Fruit fly (Drosophila melanogaster) whole organism, embryonic: ENCODE results near the gene CG10019.

Source experiments
- ATbp ChIP-seq: fragments of 200-800 bp; sonication (Bioruptor generic); optimal IDR thresholded peaks from 2 replicates; lab custom pipeline; 2017; ENCODE audit warnings: missing biosample characterization, mild to moderate bottlenecking, missing genetic modification characterization, missing genetic modification reagents
- Aef1 ChIP-seq: fragments of 200-800 bp; sonication (Bioruptor generic); IDR thresholded peaks from 3 replicates; pipeline ENCODE4 v1.3.6; 2022; ENCODE audit warnings: missing biosample characterization, missing genetic modification characterization
- BEAF-32 ChIP-seq: fragments of 200-800 bp; sonication (Bioruptor generic); optimal IDR thresholded peaks from 3 replicates; lab custom pipeline; 2017; ENCODE audit warnings: missing biosample characterization, missing genetic modification characterization, mild to moderate bottlenecking, moderate library complexity, missing genetic modification reagents
- CG11696 ChIP-seq: fragments of 200-800 bp; sonication (Bioruptor generic); IDR thresholded peaks from 2 replicates; pipeline ENCODE4 v1.3.6; 2022; ENCODE audit warnings: missing biosample characterization, missing genetic modification characterization
- CG12299 ChIP-seq: fragments of 200-800 bp; sonication (Bioruptor generic); optimal IDR thresholded peaks from 2 replicates; lab custom pipeline; 2018; ENCODE audit warnings: missing biosample characterization, mild to moderate bottlenecking, missing genetic modification characterization
- CG13287 ChIP-seq: fragments of 200-800 bp; sonication (Bioruptor generic); IDR thresholded peaks from 2 replicates; pipeline ENCODE4 v1.3.6; 2022; ENCODE audit warnings: missing biosample characterization, missing genetic modification characterization; ENCODE audit not compliant: partially characterized antibody
- CG14860 ChIP-seq: fragments of 200-800 bp; sonication (Bioruptor generic); IDR thresholded peaks from 3 replicates; pipeline ENCODE4 v1.3.6; 2022; ENCODE audit warnings: missing biosample characterization, missing genetic modification characterization; ENCODE audit not compliant: partially characterized antibody
- CG1602 ChIP-seq: fragments of 200-800 bp; sonication (Bioruptor generic); optimal IDR thresholded peaks from 3 replicates; lab custom pipeline; 2016; ENCODE audit warnings: missing biosample characterization, missing genetic modification characterization
- CG1647 ChIP-seq: fragments of 200-800 bp; sonication (Bioruptor generic); optimal IDR thresholded peaks from 3 replicates; lab custom pipeline; 2016; ENCODE audit warnings: missing biosample characterization, missing genetic modification characterization
- CG17359 ChIP-seq: fragments of 200-800 bp; sonication (Bioruptor generic); optimal IDR thresholded peaks from 3 replicates; lab custom pipeline; 2018; ENCODE audit warnings: missing biosample characterization, mild to moderate bottlenecking, missing genetic modification characterization, moderate library complexity
- CG2120 ChIP-seq: fragments of 200-800 bp; sonication (Bioruptor generic); optimal IDR thresholded peaks from 3 replicates; lab custom pipeline; 2016; ENCODE audit warnings: missing biosample characterization, missing genetic modification characterization
- CG31365 ChIP-seq: fragments of 200-800 bp; sonication (Bioruptor generic); optimal IDR thresholded peaks from 2 replicates; lab custom pipeline; 2018; ENCODE audit warnings: missing biosample characterization, mild to moderate bottlenecking, missing genetic modification characterization
- CG33557 ChIP-seq: fragments of 200-800 bp; sonication (Bioruptor generic); optimal IDR thresholded peaks from 2 replicates; lab custom pipeline; 2019; ENCODE audit warnings: missing biosample characterization, mild to moderate bottlenecking, missing genetic modification characterization, moderate library complexity
- CG4854 ChIP-seq: fragments of 200-800 bp; sonication (Bioruptor generic); optimal IDR thresholded peaks from 2 replicates; lab custom pipeline; 2016; ENCODE audit warnings: missing biosample characterization, missing genetic modification characterization, inconsistent platforms
- CG6791 ChIP-seq: fragments of 200-800 bp; sonication (Bioruptor generic); IDR thresholded peaks from 3 replicates; pipeline ENCODE4 v1.3.6; 2022; ENCODE audit warnings: missing biosample characterization, missing genetic modification characterization; ENCODE audit not compliant: partially characterized antibody
- CG6854 ChIP-seq: fragments of 200-800 bp; sonication (Bioruptor generic); optimal IDR thresholded peaks from 3 replicates; lab custom pipeline; 2017; ENCODE audit warnings: missing biosample characterization, mild to moderate bottlenecking, missing genetic modification characterization
- CG7963 ChIP-seq: fragments of 200-800 bp; sonication (Bioruptor generic); IDR thresholded peaks from 3 replicates; pipeline ENCODE4 v1.3.6; 2022; ENCODE audit warnings: missing biosample characterization, missing genetic modification characterization; ENCODE audit not compliant: partially characterized antibody
- CG8281 ChIP-seq: fragments of 200-800 bp; sonication (Bioruptor generic); optimal IDR thresholded peaks from 2 replicates; lab custom pipeline; 2018; ENCODE audit warnings: missing biosample characterization, mild to moderate bottlenecking, missing genetic modification characterization, moderate library complexity
- D19B ChIP-seq: fragments of 200-800 bp; sonication (Bioruptor generic); optimal IDR thresholded peaks from 2 replicates; lab custom pipeline; 2017; ENCODE audit warnings: missing biosample characterization, mild to moderate bottlenecking, missing genetic modification characterization
- Dek ChIP-seq: fragments of 200-800 bp; sonication (Bioruptor generic); optimal IDR thresholded peaks from 3 replicates; lab custom pipeline; 2019; ENCODE audit warnings: missing biosample characterization, mild to moderate bottlenecking, missing genetic modification characterization, moderate library complexity
- Dll ChIP-seq: fragments of 200-800 bp; sonication (Bioruptor generic); IDR thresholded peaks from 4 replicates; pipeline ENCODE4 v1.3.6; 2022; ENCODE audit warnings: missing biosample characterization, missing genetic modification characterization; ENCODE audit not compliant: partially characterized antibody
- Drgx ChIP-seq: fragments of 200-800 bp; sonication (Bioruptor generic); IDR thresholded peaks from 2 replicates; pipeline ENCODE4 v1.3.6; 2022; ENCODE audit warnings: missing biosample characterization, missing genetic modification characterization
- ERR ChIP-seq: fragments of 200-800 bp; sonication (Bioruptor generic); optimal IDR thresholded peaks from 2 replicates; lab custom pipeline; 2016; ENCODE audit warnings: missing biosample characterization, missing genetic modification characterization
- Gug ChIP-seq: fragments of 200-800 bp; sonication (Bioruptor generic); IDR thresholded peaks from 4 replicates; pipeline ENCODE4 v1.3.6; 2022; ENCODE audit warnings: missing biosample characterization, missing genetic modification characterization
- H15 ChIP-seq: fragments of 200-800 bp; sonication (Bioruptor generic); IDR thresholded peaks from 3 replicates; pipeline ENCODE4 v1.3.6; 2022; ENCODE audit warnings: missing biosample characterization, missing genetic modification characterization
- HmgD ChIP-seq: fragments of 200-800 bp; sonication (Bioruptor generic); optimal IDR thresholded peaks from 3 replicates; lab custom pipeline; 2016; ENCODE audit warnings: missing biosample characterization, missing genetic modification characterization
- Hr3 ChIP-seq: fragments of 200-800 bp; sonication (Bioruptor generic); optimal IDR thresholded peaks from 3 replicates; lab custom pipeline; 2016; ENCODE audit warnings: missing biosample characterization, missing genetic modification characterization
- Hr39 ChIP-seq: fragments of >200 bp; optimal IDR thresholded peaks from 2 replicates; lab custom pipeline; 2017
- Jarid2 ChIP-seq: fragments of 200-800 bp; sonication (Bioruptor generic); optimal IDR thresholded peaks from 3 replicates; lab custom pipeline; 2017; ENCODE audit warnings: mild to moderate bottlenecking, missing biosample characterization, missing genetic modification reagents, missing genetic modification characterization
- Lim3 ChIP-seq: fragments of 200-800 bp; sonication (Bioruptor generic); IDR thresholded peaks from 2 replicates; pipeline ENCODE4 v1.3.6; 2022; ENCODE audit warnings: missing biosample characterization, missing genetic modification characterization
- Mad ChIP-seq: fragments of 200-800 bp; sonication (Bioruptor generic); optimal IDR thresholded peaks from 2 replicates; lab custom pipeline; 2016; ENCODE audit warnings: missing biosample characterization, missing genetic modification characterization
- Sry-δ ChIP-seq: fragments of 200-800 bp; sonication (Bioruptor generic); optimal IDR thresholded peaks from 2 replicates; lab custom pipeline; 2016; ENCODE audit warnings: missing biosample characterization, missing genetic modification characterization
- Stat92E ChIP-seq, 3 experiments: fragments of >200 bp in 2 of 3; fragments of 200-800 bp in 1 of 3; sonication (Bioruptor generic) in 1 of 3; optimal IDR thresholded peaks; 2 replicates each; lab custom pipeline; 2017 to 2019; ENCODE audit warnings: missing biosample characterization in 3 of 3, missing genetic modification characterization in 3 of 3, mild to moderate bottlenecking in 1 of 3, moderate library complexity in 1 of 3
- abd-A ChIP-seq: fragments of 200-800 bp; sonication (Bioruptor generic); optimal IDR thresholded peaks from 3 replicates; lab custom pipeline; 2019; ENCODE audit warnings: missing biosample characterization, mild to moderate bottlenecking, missing genetic modification characterization, moderate library complexity
- ap ChIP-seq: fragments of 200-800 bp; sonication (Bioruptor generic); IDR thresholded peaks from 2 replicates; pipeline ENCODE4 v1.3.6; 2022; ENCODE audit warnings: missing biosample characterization, missing genetic modification characterization
- ara ChIP-seq: fragments of 200-800 bp; sonication (Bioruptor generic); IDR thresholded peaks from 2 replicates; pipeline ENCODE4 v1.3.6; 2022; ENCODE audit warnings: missing biosample characterization, missing genetic modification characterization
- btn ChIP-seq: fragments of 200-800 bp; sonication (Bioruptor generic); optimal IDR thresholded peaks from 2 replicates; lab custom pipeline; 2016; ENCODE audit warnings: missing biosample characterization, missing genetic modification characterization
- emc ChIP-seq: fragments of 200-800 bp; sonication (Bioruptor generic); optimal IDR thresholded peaks from 2 replicates; lab custom pipeline; 2016; ENCODE audit warnings: missing biosample characterization, missing genetic modification characterization
- gcm2 ChIP-seq: fragments of 200-800 bp; sonication (Bioruptor generic); optimal IDR thresholded peaks from 2 replicates; lab custom pipeline; 2016; ENCODE audit warnings: missing biosample characterization, missing genetic modification characterization
- grn ChIP-seq: fragments of 200-800 bp; sonication (Bioruptor generic); optimal IDR thresholded peaks from 3 replicates; lab custom pipeline; 2017; ENCODE audit warnings: missing biosample characterization, missing genetic modification characterization
- her ChIP-seq: fragments of 200-800 bp; sonication (Bioruptor generic); optimal IDR thresholded peaks from 2 replicates; lab custom pipeline; 2016; ENCODE audit warnings: missing biosample characterization, missing genetic modification characterization
- jigr1 ChIP-seq: fragments of 200-800 bp; sonication (Bioruptor generic); IDR thresholded peaks from 3 replicates; pipeline ENCODE4 v1.3.6; 2022; ENCODE audit warnings: missing biosample characterization, missing genetic modification characterization
- klu ChIP-seq: fragments of 200-800 bp; sonication (Bioruptor generic); IDR thresholded peaks from 2 replicates; pipeline ENCODE4 v1.3.6; 2022; ENCODE audit warnings: missing biosample characterization, missing genetic modification characterization
- nom ChIP-seq: fragments of 200-800 bp; sonication (Bioruptor generic); optimal IDR thresholded peaks from 2 replicates; lab custom pipeline; 2017; ENCODE audit warnings: missing biosample characterization, missing genetic modification characterization, mild to moderate bottlenecking, moderate library complexity, missing genetic modification reagents
- p53 ChIP-seq: fragments of 200-800 bp; sonication (Bioruptor generic); optimal IDR thresholded peaks from 2 replicates; lab custom pipeline; 2016; ENCODE audit warnings: missing biosample characterization, missing genetic modification characterization
- peb ChIP-seq: fragments of 200-800 bp; sonication (Bioruptor generic); IDR thresholded peaks from 2 replicates; pipeline ENCODE4 v1.3.6; 2022; ENCODE audit warnings: missing biosample characterization, missing genetic modification characterization
- sens ChIP-seq: fragments of 200-800 bp; sonication (Bioruptor generic); peaks from one replicate; lab custom pipeline; 2016; ENCODE audit warnings: missing biosample characterization, missing genetic modification characterization
- slou ChIP-seq: fragments of 200-800 bp; sonication (Bioruptor generic); optimal IDR thresholded peaks from 3 replicates; lab custom pipeline; 2016; ENCODE audit warnings: missing biosample characterization, missing genetic modification characterization
- tin ChIP-seq: fragments of 200-800 bp; sonication (Bioruptor generic); optimal IDR thresholded peaks from 3 replicates; lab custom pipeline; 2016; ENCODE audit warnings: missing biosample characterization, missing genetic modification characterization
- tx ChIP-seq: fragments of 200-800 bp; sonication (Bioruptor generic); optimal IDR thresholded peaks from 2 replicates; lab custom pipeline; 2016; ENCODE audit warnings: missing biosample characterization, missing genetic modification characterization

The CG10019 gene

DNA sequence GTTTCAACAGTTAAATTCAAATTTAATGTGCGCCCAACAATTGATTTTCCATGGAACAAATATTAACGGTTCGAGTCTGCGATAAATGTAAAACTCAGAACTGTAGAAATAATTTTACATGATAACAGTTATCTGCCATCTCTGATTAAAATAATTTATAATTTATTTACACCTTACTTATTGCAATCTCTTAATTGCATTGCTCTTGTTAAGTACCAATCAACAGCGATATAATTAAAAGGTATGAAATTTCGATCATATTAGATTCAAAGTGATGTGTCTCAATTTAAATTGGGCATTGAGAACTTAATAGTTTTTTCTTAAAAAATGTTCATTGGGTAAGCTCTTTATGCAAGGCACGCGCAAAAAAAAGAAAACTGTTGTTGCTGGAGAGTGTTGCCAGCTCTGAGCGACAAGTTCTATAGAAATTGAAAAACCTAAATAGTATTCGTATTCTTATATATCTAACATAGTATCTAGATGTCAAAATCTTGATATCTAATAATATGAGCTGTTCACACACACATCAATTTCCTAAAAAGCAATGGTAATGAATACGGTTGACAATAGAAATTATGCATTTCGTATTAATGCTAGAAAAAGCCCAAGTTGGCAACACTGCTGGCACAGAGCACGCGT lies 72.7 kb downstream of the CG10019 start (continued):
- no peak for TF ChIP-seq ERR (GFP tag; lab: Kevin White, UChicago)
- TF ChIP-seq BEAF-32 (GFP tag; lab: Kevin White, UChicago): peak; percentile 35
- TF ChIP-seq CG6854: peak; percentile 51
- TF ChIP-seq CG1647 (GFP tag; lab: Kevin White, UChicago): no peak
- TF ChIP-seq CG11696 (GFP tag; lab: Robert Waterston, UW): peak; percentile 67
- TF ChIP-seq peb: no peak
- TF ChIP-seq CG6791 (GFP tag; lab: Robert Waterston, UW): no peak
- peak; percentile 37 for TF ChIP-seq CG13287
- TF ChIP-seq ap (GFP tag; lab: Robert Waterston, UW): peak; percentile 42; the same call in 1 of the 2 replicates
- TF ChIP-seq Gug (GFP tag; lab: Robert Waterston, UW): peak; percentile 25; the same call in 2 of the 4 replicates
- peak; percentile 10 for TF ChIP-seq Mad (GFP tag; lab: Kevin White, UChicago)
- TF ChIP-seq CG7963 (GFP tag; lab: Robert Waterston, UW): no peak
- TF ChIP-seq CG4854 (GFP tag; lab: Kevin White, UChicago): no peak
- peak; percentile 70 for TF ChIP-seq CG12299 (tag; lab: Kevin White, UChicago)
- TF ChIP-seq gcm2: no peak
- peak; percentile 86 for TF ChIP-seq Dek
- 0 out of 4 replicates have a peak, but pooled peaks have one; percentile 36 for TF ChIP-seq Dll (GFP tag; lab: Robert Waterston, UW)
- TF ChIP-seq jigr1 (GFP tag; lab: Robert Waterston, UW): 0 out of 3 replicates have a peak, but pooled peaks have one; percentile 49
- TF ChIP-seq CG33557 (GFP tag; lab: Kevin White, UChicago): no peak
- no peak for TF ChIP-seq CG8281
- TF ChIP-seq CG17359: peak; percentile 80
- TF ChIP-seq Drgx (GFP tag; lab: Robert Waterston, UW): peak; percentile 76
- peak; percentile 98 for TF ChIP-seq grn
- no peak for TF ChIP-seq btn
- TF ChIP-seq p53 (GFP tag; lab: Kevin White, UChicago): no peak
- TF ChIP-seq H15 (GFP tag; lab: Robert Waterston, UW): peak; percentile 49; the same call in 1 of the 3 replicates
- peak; percentile 31 for TF ChIP-seq slou (GFP tag; lab: Kevin White, UChicago)
- no peak for TF ChIP-seq emc
- TF ChIP-seq nom: no peak
- TF ChIP-seq Hr39 (lab: Kevin White, UChicago): no peak
- no peak for TF ChIP-seq Jarid2 (GFP tag; lab: Kevin White, UChicago)
- no peak for TF ChIP-seq abd-A (tag; lab: Kevin White, UChicago)
- no peak for TF ChIP-seq CG14860 (GFP tag; lab: Robert Waterston, UW)
- TF ChIP-seq Hr3 (GFP tag; lab: Kevin White, UChicago): peak; percentile 74
- peak; percentile 74 for TF ChIP-seq CG1602 (GFP tag; lab: Kevin White, UChicago)
- peak; percentile 11 for TF ChIP-seq Sry-δ (GFP tag; lab: Kevin White, UChicago)
- TF ChIP-seq CG2120 (GFP tag; lab: Kevin White, UChicago): peak; percentile 89
- TF ChIP-seq CG31365 (tag; lab: Kevin White, UChicago): peak; percentile 2
- peak; percentile 63 for TF ChIP-seq tin (GFP tag; lab: Kevin White, UChicago)
- TF ChIP-seq klu: peak; percentile 13; the same call in 1 of the 2 replicates
- peak; percentile 48; the same call in 2 of the 3 replicates for TF ChIP-seq Aef1
- TF ChIP-seq tx (GFP tag; lab: Kevin White, UChicago): no peak
- peak; percentile 60 for TF ChIP-seq ara (GFP tag; lab: Robert Waterston, UW)
- no peak for TF ChIP-seq Lim3 (GFP tag; lab: Robert Waterston, UW)
- peak; percentile 70 for TF ChIP-seq D19B (GFP tag; lab: Kevin White, UChicago)
- TF ChIP-seq sens (GFP tag; lab: Kevin White, UChicago): peak; percentile 91
- TF ChIP-seq Stat92E (GFP tag; optimal IDR thresholded peaks at IDR 0.05; lab: Kevin White, UChicago): no peak
- peak; percentile 11 for TF ChIP-seq her (GFP tag; lab: Kevin White, UChicago)
- peak; percentile 30 for TF ChIP-seq ATbp (GFP tag; lab: Kevin White, UChicago)
- TF ChIP-seq HmgD: no peak
